Worm (Caenorhabditis elegans) whole organism, L2 larva: Measurements from ENCODE around the gene M04B2.7.

Source experiments
- R02D3.7 ChIP-seq: fragments of 150-350 bp; optimal IDR thresholded peaks from 2 replicates; lab custom pipeline; 2014; ENCODE audit warnings: missing biosample characterization, missing genetic modification characterization
- snpc-4 ChIP-seq: fragments of 150-350 bp; optimal IDR thresholded peaks from 2 replicates; lab custom pipeline; 2014; ENCODE audit warnings: missing biosample characterization, missing genetic modification characterization
- ztf-1 ChIP-seq: fragments of 200-800 bp; sonication (Bioruptor generic); conservative IDR thresholded peaks from 2 replicates; pipeline ENCODE4 v1.3.6; 2022; ENCODE audit warnings: missing genetic modification characterization, missing compliant biosample characterization

- TF ChIP-seq R02D3.7 (tag; lab: Kevin White, UChicago) (no peak), ztf-1 (no peak), snpc-4 (tag; lab: Kevin White, UChicago) (no peak)
Observed at ce11 chrIV:11574331-11574730, 25.8 kb upstream of the M04B2.7 start.
